Worm (Caenorhabditis elegans) whole organism, mixed stage, embryonic: ENCODE results near the gene Y66H1A.5.

Experiments
- M03D4.4 ChIP-seq: sonication (generic microtip); optimal IDR thresholded peaks from 2 replicates; lab custom pipeline; 2017; ENCODE audit warnings: mild to moderate bottlenecking, missing genetic modification characterization, missing compliant biosample characterization
- bed-3 ChIP-seq: fragments of 200-800 bp; sonication (Bioruptor generic); optimal IDR thresholded peaks from 3 replicates; lab custom pipeline; 2018; ENCODE audit warnings: mild to moderate bottlenecking, missing genetic modification characterization, moderate library complexity, missing compliant biosample characterization
- blmp-1 ChIP-seq: fragments of 150-350 bp; optimal IDR thresholded peaks from 2 replicates; lab custom pipeline; 2014; ENCODE audit warnings: missing biosample characterization, missing genetic modification characterization
- ceh-39 ChIP-seq: fragments of 150-350 bp; optimal IDR thresholded peaks from 2 replicates; lab custom pipeline; 2014; ENCODE audit warnings: missing biosample characterization, missing genetic modification characterization
- ceh-43 ChIP-seq: fragments of 200-800 bp; sonication (Bioruptor generic); optimal IDR thresholded peaks from 2 replicates; lab custom pipeline; 2018; ENCODE audit warnings: mild to moderate bottlenecking, missing genetic modification characterization, moderate library complexity, missing compliant biosample characterization
- ceh-83 ChIP-seq: fragments of 200-800 bp; sonication (Bioruptor generic); optimal IDR thresholded peaks from 2 replicates; lab custom pipeline; 2018; ENCODE audit warnings: mild to moderate bottlenecking, missing genetic modification characterization, missing compliant biosample characterization
- ces-1 ChIP-seq: fragments of 150-350 bp; optimal IDR thresholded peaks from 2 replicates; lab custom pipeline; 2014; ENCODE audit warnings: missing biosample characterization, missing genetic modification reagents, missing genetic modification characterization
- cnd-1 ChIP-seq: fragments of 200-800 bp; sonication (Bioruptor generic); optimal IDR thresholded peaks from 2 replicates; lab custom pipeline; 2018; ENCODE audit warnings: mild to moderate bottlenecking, missing genetic modification characterization, missing compliant biosample characterization
- drap-1 ChIP-seq: fragments of 200-800 bp; sonication (Bioruptor generic); optimal IDR thresholded peaks from 3 replicates; lab custom pipeline; 2018; ENCODE audit warnings: mild to moderate bottlenecking, missing genetic modification characterization, missing compliant biosample characterization
- elt-1 ChIP-seq: sonication (generic microtip); optimal IDR thresholded peaks from 2 replicates; lab custom pipeline; 2017; ENCODE audit warnings: missing genetic modification characterization, mild to moderate bottlenecking, missing compliant biosample characterization, antibody characterized with exemption, moderate library complexity, borderline replicate concordance; ENCODE audit not compliant: insufficient read depth
- elt-3 ChIP-seq: fragments of 150-350 bp; optimal IDR thresholded peaks from 2 replicates; lab custom pipeline; 2014; ENCODE audit warnings: missing biosample characterization, missing genetic modification characterization
- flh-1 ChIP-seq: fragments of 200-800 bp; sonication (Bioruptor generic); optimal IDR thresholded peaks from 2 replicates; lab custom pipeline; 2018; ENCODE audit warnings: mild to moderate bottlenecking, missing genetic modification characterization, moderate library complexity, missing compliant biosample characterization
- ham-2 ChIP-seq: fragments of 200-800 bp; sonication (Bioruptor generic); optimal IDR thresholded peaks from 2 replicates; lab custom pipeline; 2018; ENCODE audit warnings: mild to moderate bottlenecking, missing genetic modification characterization, missing compliant biosample characterization
- hlh-1 ChIP-seq: fragments of 150-350 bp; optimal IDR thresholded peaks from 2 replicates; lab custom pipeline; 2014; ENCODE audit warnings: missing biosample characterization, missing genetic modification reagents, missing genetic modification characterization
- lin-13 ChIP-seq: fragments of 150-350 bp; optimal IDR thresholded peaks from 2 replicates; lab custom pipeline; 2014; ENCODE audit warnings: missing biosample characterization, missing genetic modification characterization
- lin-32 ChIP-seq: fragments of 200-800 bp; sonication (Bioruptor generic); optimal IDR thresholded peaks from 2 replicates; lab custom pipeline; 2018; ENCODE audit warnings: mild to moderate bottlenecking, missing genetic modification characterization, missing compliant biosample characterization
- lsy-2 ChIP-seq: fragments of 150-350 bp; optimal IDR thresholded peaks from 2 replicates; lab custom pipeline; 2014; ENCODE audit warnings: missing biosample characterization, missing genetic modification characterization
- mab-5 ChIP-seq: fragments of 150-350 bp; optimal IDR thresholded peaks from 2 replicates; lab custom pipeline; 2014; ENCODE audit warnings: missing biosample characterization, missing genetic modification characterization
- mep-1 ChIP-seq: fragments of 150-350 bp; optimal IDR thresholded peaks from 2 replicates; lab custom pipeline; 2017; ENCODE audit warnings: missing biosample characterization, missing genetic modification reagents, missing genetic modification characterization, inconsistent platforms
- mls-2 ChIP-seq: sonication (generic microtip); optimal IDR thresholded peaks from 2 replicates; lab custom pipeline; 2016; ENCODE audit warnings: mild to moderate bottlenecking, missing genetic modification characterization, moderate library complexity, missing compliant biosample characterization
- nhr-12 ChIP-seq: fragments of 150-350 bp; optimal IDR thresholded peaks from 2 replicates; lab custom pipeline; 2014; ENCODE audit warnings: missing biosample characterization, missing genetic modification characterization
- nhr-2 ChIP-seq: fragments of 150-350 bp; optimal IDR thresholded peaks from 2 replicates; lab custom pipeline; 2014; ENCODE audit warnings: missing biosample characterization, missing genetic modification characterization
- nhr-237 ChIP-seq: fragments of 150-350 bp; optimal IDR thresholded peaks from 2 replicates; lab custom pipeline; 2014; ENCODE audit warnings: missing biosample characterization, missing genetic modification characterization
- nhr-28 ChIP-seq: fragments of 150-350 bp; optimal IDR thresholded peaks from 2 replicates; lab custom pipeline; 2014; ENCODE audit warnings: missing biosample characterization, missing genetic modification characterization
- nhr-76 ChIP-seq: sonication (generic microtip); optimal IDR thresholded peaks from 2 replicates; lab custom pipeline; 2017; ENCODE audit warnings: missing biosample characterization, missing genetic modification characterization
- pha-4 ChIP-seq: fragments of 150-350 bp; optimal IDR thresholded peaks from 2 replicates; lab custom pipeline; 2018; ENCODE audit warnings: missing biosample characterization, missing genetic modification reagents, missing genetic modification characterization
- sem-2 ChIP-seq: fragments of 200-800 bp; sonication (Bioruptor generic); optimal IDR thresholded peaks from 2 replicates; lab custom pipeline; 2018; ENCODE audit warnings: mild to moderate bottlenecking, missing genetic modification characterization, missing compliant biosample characterization
- snpc-4 ChIP-seq: fragments of 150-350 bp; optimal IDR thresholded peaks from 2 replicates; lab custom pipeline; 2014; ENCODE audit warnings: missing biosample characterization, missing genetic modification characterization
- sptf-1 ChIP-seq: sonication (generic microtip); optimal IDR thresholded peaks from 2 replicates; lab custom pipeline; 2017; ENCODE audit warnings: mild to moderate bottlenecking, missing genetic modification characterization, moderate library complexity, missing compliant biosample characterization
- tbx-8 ChIP-seq: fragments of 200-800 bp; sonication (Bioruptor generic); optimal IDR thresholded peaks from 2 replicates; lab custom pipeline; 2018; ENCODE audit warnings: mild to moderate bottlenecking, missing genetic modification characterization, moderate library complexity, missing compliant biosample characterization
- unc-120 ChIP-seq: sonication (generic microtip); optimal IDR thresholded peaks from 2 replicates; lab custom pipeline; 2017; ENCODE audit warnings: missing genetic modification characterization, missing compliant biosample characterization; ENCODE audit not compliant: poor library complexity, severe bottlenecking
- unc-39 ChIP-seq: fragments of 150-350 bp; optimal IDR thresholded peaks from 2 replicates; lab custom pipeline; 2014; ENCODE audit warnings: missing biosample characterization, missing genetic modification characterization
- unc-62 ChIP-seq: fragments of 150-350 bp; optimal IDR thresholded peaks from 2 replicates; lab custom pipeline; 2014; ENCODE audit warnings: missing biosample characterization, missing genetic modification reagents, missing genetic modification characterization
- zip-8 ChIP-seq: fragments of 150-350 bp; optimal IDR thresholded peaks from 2 replicates; lab custom pipeline; 2014; ENCODE audit warnings: missing biosample characterization, missing genetic modification characterization
- ztf-11 ChIP-seq: fragments of 150-350 bp; optimal IDR thresholded peaks from 2 replicates; lab custom pipeline; 2014; ENCODE audit warnings: missing biosample characterization, missing genetic modification characterization

Y66H1A.5 gene

ce11 chrIV:401395-401794 lies 27.5 kb downstream of the Y66H1A.5 start, which contains the start of gene gpa-4:
gpa-4 (plus strand) TSS chrIV:401695.
- TF ChIP-seq drap-1 = no peak
- no peak for TF ChIP-seq hlh-1 (tag; lab: Kevin White, UChicago)
- TF ChIP-seq unc-62 = no peak
- TF ChIP-seq pha-4 (tag; lab: Kevin White, UChicago) = no peak
- TF ChIP-seq mls-2 (tag; lab: Kevin White, UChicago) = no peak
- no peak for TF ChIP-seq mab-5 (tag; lab: Kevin White, UChicago)
- TF ChIP-seq ces-1 (GFP tag; lab: Kevin White, UChicago) = no peak
- TF ChIP-seq ceh-83 (GFP tag; lab: Kevin White, UChicago) = no peak
- no peak for TF ChIP-seq ztf-11 (tag; lab: Kevin White, UChicago)
- no peak for TF ChIP-seq nhr-237 (tag; lab: Kevin White, UChicago)
- TF ChIP-seq lin-13 (tag; lab: Kevin White, UChicago) = no peak
- TF ChIP-seq tbx-8 (GFP tag; lab: Kevin White, UChicago) = no peak
- no peak for TF ChIP-seq cnd-1 (tag; lab: Kevin White, UChicago)
- TF ChIP-seq nhr-76 (tag; lab: Kevin White, UChicago) = no peak
- no peak for TF ChIP-seq M03D4.4 (tag; lab: Kevin White, UChicago)

DNA sequence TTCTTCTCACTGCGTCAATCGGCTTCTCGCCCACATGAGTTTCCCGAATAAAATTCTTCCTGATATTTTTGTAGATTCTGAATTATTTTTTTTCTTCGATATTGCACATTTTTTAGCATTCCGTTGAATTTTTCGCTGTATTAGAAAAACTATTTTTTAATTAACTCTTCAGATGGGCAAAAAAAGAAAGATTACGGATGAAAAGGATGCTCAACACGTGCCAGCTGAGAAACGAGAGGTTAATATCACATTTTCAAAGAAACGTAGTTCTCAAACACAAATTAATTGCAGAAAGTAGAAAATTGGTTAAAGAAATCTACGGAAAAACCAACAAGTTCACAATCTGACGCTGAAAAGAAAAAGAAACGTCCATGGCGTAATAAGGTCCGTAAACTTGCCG lies 32.6 kb downstream of the Y66H1A.5 start, which contains the start of gene rrp-8:
rrp-8 (plus strand) TSS at position 173 of the 400 bp plus-strand sequence.
- TF ChIP-seq cnd-1 (tag; lab: Kevin White, UChicago) (no peak), ceh-39 (tag; lab: Kevin White, UChicago) (no peak), ham-2 (GFP tag; lab: Kevin White, UChicago) (no peak), tbx-8 (GFP tag; lab: Kevin White, UChicago) (no peak), hlh-1 (tag; lab: Kevin White, UChicago) (no peak), ceh-43 (GFP tag; lab: Kevin White, UChicago) (no peak)

- no peak for TF ChIP-seq blmp-1
- TF ChIP-seq mep-1 = peak; percentile 65
- peak; percentile 5 for TF ChIP-seq ceh-39 (tag; lab: Kevin White, UChicago)
- TF ChIP-seq elt-1 (tag; lab: Kevin White, UChicago) = no peak
- peak; percentile 58 for TF ChIP-seq nhr-237 (tag; lab: Kevin White, UChicago)
- peak; percentile 13 for TF ChIP-seq lin-13 (tag; lab: Kevin White, UChicago)
- TF ChIP-seq lsy-2 (tag; lab: Kevin White, UChicago) = peak; percentile 98
- no peak for TF ChIP-seq hlh-1 (tag; lab: Kevin White, UChicago)
- no peak for TF ChIP-seq bed-3 (GFP tag; lab: Kevin White, UChicago)
- peak; percentile 34 for TF ChIP-seq sptf-1 (tag; lab: Kevin White, UChicago)
- peak; percentile 71 for TF ChIP-seq pha-4 (tag; lab: Kevin White, UChicago)
- TF ChIP-seq ces-1 (GFP tag; lab: Kevin White, UChicago) = peak; percentile 67
- no peak for TF ChIP-seq unc-39 (tag; lab: Kevin White, UChicago)
- no peak for TF ChIP-seq elt-3 (tag; lab: Kevin White, UChicago)
- peak; percentile 59 for TF ChIP-seq drap-1
Measured at ce11 chrIV:393409-393930, 35.5 kb downstream of the Y66H1A.5 start, which contains the start of the genes T07A9.15 and nog-1. T07A9.15 (minus strand) TSS chrIV:393546. nog-1 (plus strand) TSS chrIV:393880.

DNA sequence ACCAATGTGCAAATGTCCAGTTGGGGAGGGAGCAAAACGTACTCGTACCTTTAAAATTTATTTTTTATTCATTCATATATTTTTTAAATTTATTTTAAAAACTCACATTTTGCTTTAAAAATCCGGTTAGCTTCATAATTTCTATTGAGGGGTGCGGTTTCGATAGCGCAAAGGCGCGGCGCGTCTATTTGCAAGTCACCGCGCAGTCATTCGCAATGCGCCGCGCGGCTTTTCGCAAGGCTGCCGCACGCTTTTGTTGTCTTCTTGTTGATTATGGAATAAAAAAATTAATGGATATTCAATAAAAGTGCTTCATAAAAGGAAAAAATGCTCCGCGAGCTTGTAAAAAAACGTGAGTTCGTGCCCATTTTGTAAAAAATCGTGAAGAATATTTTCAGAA lies 38.7 kb downstream of the Y66H1A.5 start, which contains the start of the genes ears-2 and uncp-18:
ears-2 (minus strand) TSS at position 190 of the 400 bp plus-strand sequence.
uncp-18 (plus strand) TSS at position 282 of the 400 bp plus-strand sequence.
- TF ChIP-seq nhr-237 (tag; lab: Kevin White, UChicago) (peak; percentile 91), drap-1 (peak; percentile 97), nhr-76 (tag; lab: Kevin White, UChicago) (peak; percentile 97), snpc-4 (tag; lab: Kevin White, UChicago) (no peak), sem-2 (peak; percentile 92), hlh-1 (tag; lab: Kevin White, UChicago) (peak; percentile 93), zip-8 (tag; lab: Kevin White, UChicago) (no peak), mab-5 (tag; lab: Kevin White, UChicago) (peak; percentile 90), sptf-1 (tag; lab: Kevin White, UChicago) (peak; percentile 99), lsy-2 (tag; lab: Kevin White, UChicago) (peak; percentile 87), ceh-39 (tag; lab: Kevin White, UChicago) (peak; percentile 83), nhr-12 (tag; lab: Kevin White, UChicago) (peak; percentile 96), unc-62 (peak; percentile 42), blmp-1 (peak; percentile 87), ceh-83 (GFP tag; lab: Kevin White, UChicago) (peak; percentile 98), ham-2 (GFP tag; lab: Kevin White, UChicago) (peak; percentile 98), unc-120 (peak; percentile 98), cnd-1 (tag; lab: Kevin White, UChicago) (peak; percentile 98), ceh-43 (GFP tag; lab: Kevin White, UChicago) (peak; percentile 96), flh-1 (GFP tag; lab: Kevin White, UChicago) (peak; percentile 93), unc-39 (tag; lab: Kevin White, UChicago) (peak; percentile 76), ztf-11 (tag; lab: Kevin White, UChicago) (peak; percentile 95), elt-3 (tag; lab: Kevin White, UChicago) (no peak), nhr-28 (tag; lab: Kevin White, UChicago) (no peak), lin-13 (tag; lab: Kevin White, UChicago) (peak; percentile 97), tbx-8 (GFP tag; lab: Kevin White, UChicago) (peak; percentile 92), mls-2 (tag; lab: Kevin White, UChicago) (peak; percentile 99), bed-3 (GFP tag; lab: Kevin White, UChicago) (peak; percentile 93), lin-32 (GFP tag; lab: Kevin White, UChicago) (peak; percentile 95), elt-1 (tag; lab: Kevin White, UChicago) (peak; percentile 14), pha-4 (tag; lab: Kevin White, UChicago) (peak; percentile 98), ces-1 (GFP tag; lab: Kevin White, UChicago) (peak; percentile 87), nhr-2 (tag; lab: Kevin White, UChicago) (peak; percentile 58), M03D4.4 (tag; lab: Kevin White, UChicago) (peak; percentile 98), mep-1 (peak; percentile 96)
